Worm (Caenorhabditis elegans): ENCODE measurements around the gene aexr-3.

ce11 chrX:8929688-8930087 is 31.3 kb downstream of the aexr-3 start:
- TF ChIP-seq lin-13 (GFP tag; optimal IDR thresholded peaks at IDR 0.05) (no peak), T26A8.4 (GFP tag; IDR thresholded peaks at IDR 0.05) (no peak), attf-4 (tag; optimal IDR thresholded peaks at IDR 0.05) (no peak), ama-1 (optimal IDR thresholded peaks at IDR 0.05) (no peak), pha-4 (GFP tag; IDR thresholded peaks at IDR 0.05) (no peak), pha-4 (tag; optimal IDR thresholded peaks at IDR 0.05) (no peak), lin-39 (tag; optimal IDR thresholded peaks at IDR 0.05) (no peak), nhr-28 (tag; optimal IDR thresholded peaks at IDR 0.05) (no peak), unc-62 (GFP tag; optimal IDR thresholded peaks at IDR 0.05 in 1 of 2) (no peak), unc-62 (tag; optimal IDR thresholded peaks at IDR 0.05) (no peak), R02D3.7 (tag; optimal IDR thresholded peaks at IDR 0.05) (no peak), skn-1 (tag; optimal IDR thresholded peaks at IDR 0.05) (no peak), ZK546.5 (tag; optimal IDR thresholded peaks at IDR 0.05) (no peak), ceh-32 (tag; optimal IDR thresholded peaks at IDR 0.05; ENCODE audit: poor library complexity) (no peak), egl-27 (tag; optimal IDR thresholded peaks at IDR 0.05) (no peak)
